Worm (Caenorhabditis elegans): Measurements from ENCODE around the gene Y94H6A.5.

DNA sequence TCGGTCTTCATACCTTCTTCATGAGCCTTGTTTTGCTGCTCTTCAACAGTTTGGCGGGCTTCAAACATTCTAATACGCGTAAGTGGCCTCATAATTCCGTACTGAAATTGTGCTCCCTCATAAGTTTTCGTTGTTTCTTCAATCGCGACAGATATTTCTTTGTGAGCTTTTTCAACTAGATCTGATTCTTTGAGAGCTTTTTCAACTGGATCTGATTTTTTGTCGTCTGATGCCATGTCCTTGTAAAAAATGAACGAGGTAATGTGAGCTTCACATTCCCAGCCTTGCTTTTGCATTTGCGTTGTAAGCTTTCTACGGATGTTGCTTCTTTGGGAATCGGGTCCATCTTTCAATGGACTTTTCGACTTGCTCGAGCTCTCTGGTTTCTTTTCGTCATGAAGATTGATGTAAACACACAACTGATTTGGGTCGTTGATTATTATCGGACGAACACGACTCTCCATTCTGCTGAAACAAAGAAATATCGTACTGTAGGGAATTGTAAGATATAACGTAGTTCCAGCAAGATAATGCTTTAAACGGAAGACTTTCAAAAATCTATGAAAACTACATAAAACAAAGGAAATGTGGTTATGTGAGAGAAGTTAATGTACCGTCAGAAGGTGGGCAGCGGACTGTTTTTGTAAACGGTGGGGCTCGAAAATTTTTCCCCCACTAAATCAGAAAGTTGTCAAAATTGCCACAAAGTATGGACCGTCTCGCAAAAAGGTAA, 6.6 kb upstream of the Y94H6A.5 start, which contains the start of gene Y94H6A.10:
- no peak for TF ChIP-seq sea-1 (GFP tag; conservative IDR thresholded peaks at IDR 0.05)
- no peak for TF ChIP-seq tbx-11 (GFP tag; IDR thresholded peaks at IDR 0.05)
- no peak for TF ChIP-seq ama-1 (optimal IDR thresholded peaks at IDR 0.05)
- no peak for TF ChIP-seq flt-1 (GFP tag; IDR thresholded peaks at IDR 0.05)
- TF ChIP-seq pes-1 (GFP tag; IDR thresholded peaks at IDR 0.05): no peak
- no peak for TF ChIP-seq ceh-13 (GFP tag; optimal IDR thresholded peaks at IDR 0.05)
- TF ChIP-seq tbx-37 (GFP tag; conservative IDR thresholded peaks at IDR 0.05): no peak
- TF ChIP-seq scrt-1 (GFP tag; IDR thresholded peaks at IDR 0.05): no peak
- no peak for TF ChIP-seq hnd-1 (tag; optimal IDR thresholded peaks at IDR 0.05)
- TF ChIP-seq hmbx-1 (tag; optimal IDR thresholded peaks at IDR 0.05): no peak
